Fruit fly (Drosophila melanogaster): ENCODE results near the gene CG13999.

Gene CG13999

dm6 chr2L:5910189-5910588, 46.1 kb downstream of the CG13999 start, which contains the start of gene CG14000:
TSS of gene CG14000 (minus strand) at chr2L:5910289.
- TF ChIP-seq psq (optimal IDR thresholded peaks at IDR 0.05), result no peak

dm6 chr2L:5906893-5907850, 49.1 kb downstream of the CG13999 start, which contains the start of gene bchs:
TSS of gene bchs (plus strand) at chr2L:5907169.
- TF ChIP-seq Dll (optimal IDR thresholded peaks at IDR 0.05), result peak; percentile 76
- TF ChIP-seq EcR (GFP tag; optimal IDR thresholded peaks at IDR 0.05), result no peak
- no peak for TF ChIP-seq usp (GFP tag; optimal IDR thresholded peaks at IDR 0.05)
- TF ChIP-seq CG8478 (optimal IDR thresholded peaks at IDR 0.05), result no peak
- peak; percentile 42 for TF ChIP-seq psq (optimal IDR thresholded peaks at IDR 0.05)
- no peak for TF ChIP-seq pan (optimal IDR thresholded peaks at IDR 0.05)
